Fruit fly (Drosophila melanogaster) whole organism, adult: ENCODE measurements around the gene mtSSB.

Experiments used
- CG11617 ChIP-seq: fragments of 200-800 bp; sonication (Bioruptor generic); optimal IDR thresholded peaks from 2 replicates; lab custom pipeline; 2017; ENCODE audit warnings: mild to moderate bottlenecking, missing biosample characterization, missing genetic modification reagents, missing genetic modification characterization
- CG1620 ChIP-seq: fragments of 200-800 bp; sonication (Bioruptor generic); optimal IDR thresholded peaks from 2 replicates; lab custom pipeline; 2016; ENCODE audit warnings: missing biosample characterization, missing genetic modification characterization
- CG33017 ChIP-seq: fragments of 200-800 bp; sonication (Bioruptor generic); optimal IDR thresholded peaks from 2 replicates; lab custom pipeline; 2018; ENCODE audit warnings: missing biosample characterization, mild to moderate bottlenecking, missing genetic modification characterization, moderate library complexity
- CG7045 ChIP-seq: fragments of 200-800 bp; sonication (Bioruptor generic); optimal IDR thresholded peaks from 2 replicates; lab custom pipeline; 2017; ENCODE audit warnings: missing biosample characterization, mild to moderate bottlenecking, missing genetic modification characterization
- CG7101 ChIP-seq: fragments of 200-800 bp; sonication (Bioruptor generic); optimal IDR thresholded peaks from 2 replicates; lab custom pipeline; 2018; ENCODE audit warnings: missing biosample characterization, mild to moderate bottlenecking, missing genetic modification characterization, moderate library complexity
- Clk ChIP-seq: fragments of 200-800 bp; sonication (Bioruptor generic); optimal IDR thresholded peaks from 2 replicates; lab custom pipeline; 2017; ENCODE audit warnings: missing biosample characterization, missing genetic modification characterization
- Mnt ChIP-seq: fragments of 200-800 bp; sonication (Bioruptor generic); optimal IDR thresholded peaks from 2 replicates; lab custom pipeline; 2016; ENCODE audit warnings: missing biosample characterization, mild to moderate bottlenecking, missing genetic modification characterization
- bab1 ChIP-seq: fragments of 200-800 bp; sonication (Bioruptor generic); optimal IDR thresholded peaks from 3 replicates; lab custom pipeline; 2019; ENCODE audit warnings: missing biosample characterization, mild to moderate bottlenecking, missing genetic modification characterization, moderate library complexity
- cic ChIP-seq: fragments of 200-800 bp; sonication (Bioruptor generic); optimal IDR thresholded peaks from 2 replicates; lab custom pipeline; 2017; ENCODE audit warnings: missing biosample characterization, mild to moderate bottlenecking, missing genetic modification characterization, moderate library complexity
- cnc ChIP-seq, 2 experiments: fragments of >200 bp; optimal IDR thresholded peaks; 2 replicates each; lab custom pipeline; 2017
- pad ChIP-seq: fragments of 200-800 bp; sonication (Bioruptor generic); optimal IDR thresholded peaks from 3 replicates; lab custom pipeline; 2017; ENCODE audit warnings: missing biosample characterization, missing genetic modification characterization, mild to moderate bottlenecking, moderate library complexity, missing genetic modification reagents
- tj ChIP-seq: fragments of 200-800 bp; sonication (Bioruptor generic); optimal IDR thresholded peaks from 3 replicates; lab custom pipeline; 2017; ENCODE audit warnings: missing biosample characterization, mild to moderate bottlenecking, missing genetic modification characterization, moderate library complexity

DNA sequence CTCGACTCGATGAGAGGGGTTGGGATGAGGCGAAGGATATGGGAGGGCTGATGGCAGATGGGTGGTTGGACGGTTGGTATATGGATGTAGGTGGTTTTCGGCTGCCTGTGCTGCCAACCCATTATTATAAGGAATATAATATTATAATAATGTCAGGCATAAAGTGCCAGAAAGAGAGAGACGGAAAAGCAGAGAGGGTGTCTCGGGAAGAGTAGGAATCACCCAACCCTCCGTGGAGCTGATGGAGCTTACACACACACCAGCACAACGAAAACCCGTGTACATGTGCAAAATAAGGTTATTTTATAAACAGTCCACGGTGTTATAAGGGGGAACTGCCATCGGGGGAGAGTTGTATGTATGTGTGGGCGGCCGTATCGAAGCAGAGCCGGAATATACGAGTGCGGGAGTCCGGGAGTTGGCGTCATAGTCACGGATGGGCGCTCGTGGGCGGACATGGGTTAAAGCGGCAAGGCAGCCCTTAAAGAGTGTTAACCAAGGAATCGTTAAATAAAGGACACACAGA is 43.5 kb upstream of the mtSSB start:
- no peak for TF ChIP-seq CG33017 (tag; lab: Kevin White, UChicago)
- no peak for TF ChIP-seq bab1 (GFP tag; lab: Kevin White, UChicago)
- no peak for TF ChIP-seq Mnt (GFP tag; lab: Kevin White, UChicago)
- TF ChIP-seq pad (GFP tag; lab: Kevin White, UChicago), result no peak
- no peak for TF ChIP-seq CG11617
- TF ChIP-seq cnc (optimal IDR thresholded peaks at IDR 0.05; lab: Kevin White, UChicago), result no peak
- no peak for TF ChIP-seq cic
- no peak for TF ChIP-seq CG1620 (GFP tag; lab: Kevin White, UChicago)
- TF ChIP-seq Clk (GFP tag; lab: Kevin White, UChicago), result no peak
- TF ChIP-seq CG7101 (tag; lab: Kevin White, UChicago), result no peak
- no peak for TF ChIP-seq CG7045 (GFP tag; lab: Kevin White, UChicago)
- TF ChIP-seq tj (GFP tag; lab: Kevin White, UChicago), result no peak
